Worm (Caenorhabditis elegans) whole organism, young adult: ENCODE data around the gene kel-10.

Source experiments
- Y53G8AR.9 ChIP-seq: fragments of 200-800 bp; sonication (Bioruptor generic); conservative IDR thresholded peaks from 2 replicates; pipeline ENCODE4 v1.3.6; 2022; ENCODE audit warnings: missing genetic modification reagents, missing genetic modification characterization, missing compliant biosample characterization
- ama-1 ChIP-seq, 3 experiments: fragments of 150-350 bp in 1 of 3; sonication (generic microtip) in 2 of 3; optimal IDR thresholded peaks; 2 replicates each; lab custom pipeline; 2014 to 2018; ENCODE audit warnings: missing biosample characterization in 2 of 3, missing genetic modification characterization in 2 of 3, missing genetic modification reagents in 2 of 3
- ekl-4 ChIP-seq: fragments of 200-800 bp; sonication (Bioruptor generic); IDR thresholded peaks from 2 replicates; pipeline ENCODE4 v1.3.6; 2022; ENCODE audit warnings: missing genetic modification reagents, missing genetic modification characterization, missing compliant biosample characterization
- hlh-26 ChIP-seq: fragments of 200-800 bp; sonication (Bioruptor generic); conservative IDR thresholded peaks from 2 replicates; pipeline ENCODE4 v1.3.6; 2022; ENCODE audit warnings: missing genetic modification reagents, missing genetic modification characterization, missing compliant biosample characterization
- nfya-2 ChIP-seq: fragments of 200-800 bp; sonication (Bioruptor generic); IDR thresholded peaks from 2 replicates; pipeline ENCODE4 v1.3.6; 2022; ENCODE audit warnings: missing genetic modification reagents, missing genetic modification characterization, missing compliant biosample characterization
- pbrm-1 ChIP-seq: fragments of 200-800 bp; sonication (Bioruptor generic); IDR thresholded peaks from 2 replicates; pipeline ENCODE4 v1.3.6; 2022; ENCODE audit warnings: missing genetic modification reagents, missing genetic modification characterization, missing compliant biosample characterization
- rec-8 ChIP-seq, 2 experiments: sonication (generic microtip); optimal IDR thresholded peaks; 2 replicates each; lab custom pipeline; 2016; ENCODE audit warnings: mild to moderate bottlenecking in 2 of 2, missing genetic modification characterization in 2 of 2, missing genetic modification reagents in 2 of 2, missing genotype in 2 of 2, missing biosample characterization in 1 of 2, missing compliant biosample characterization in 1 of 2, moderate library complexity in 1 of 2
- snpc-4 ChIP-seq, 5 experiments: fragments of 150-350 bp in 1 of 5; sonication (generic microtip) in 4 of 5; optimal IDR thresholded peaks; 2 replicates each; lab custom pipeline; 2014 to 2018; ENCODE audit warnings: missing genetic modification characterization in 5 of 5, missing biosample characterization in 3 of 5, antibody characterized with exemption in 2 of 5, mild to moderate bottlenecking in 2 of 5, missing compliant biosample characterization in 2 of 5, missing genotype in 2 of 5, moderate library complexity in 2 of 5, missing genetic modification reagents in 1 of 5
- xnd-1 ChIP-seq: sonication (generic microtip); optimal IDR thresholded peaks from 2 replicates; lab custom pipeline; 2016; ENCODE audit warnings: missing genotype, missing genetic modification reagents, missing genetic modification characterization, missing compliant biosample characterization

DNA sequence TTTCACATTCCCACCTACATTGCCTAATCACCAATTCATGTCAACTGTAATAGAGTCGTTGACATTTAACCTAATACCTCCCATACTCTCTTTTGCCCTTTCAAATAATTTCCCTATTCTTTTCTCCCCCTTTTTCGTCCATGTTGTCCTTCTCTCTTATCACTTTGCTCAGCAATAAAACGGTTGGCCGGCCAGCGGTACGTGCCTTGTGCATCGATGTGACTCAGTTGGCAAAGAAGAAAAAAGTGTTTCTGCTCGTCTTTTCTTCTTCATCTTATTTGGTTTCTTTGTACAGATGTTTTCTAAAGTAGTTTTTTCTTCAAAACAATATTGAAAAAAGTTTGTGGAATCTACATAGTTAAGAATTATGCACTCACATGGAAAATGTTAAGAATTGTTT lies 33.3 kb upstream of the kel-10 start:
- TF ChIP-seq xnd-1 (tag; lab: Kevin White, UChicago): no peak
- no peak for TF ChIP-seq nfya-2 (GFP tag; lab: Robert Waterston, UW)
- TF ChIP-seq rec-8 (tag; optimal IDR thresholded peaks at IDR 0.05; lab: Kevin White, UChicago): no peak
- no peak for TF ChIP-seq ekl-4 (GFP tag; lab: Robert Waterston, UW)
- TF ChIP-seq hlh-26: no peak
- TF ChIP-seq snpc-4 (GFP tag; optimal IDR thresholded peaks at IDR 0.05; lab: Kevin White, UChicago): no peak
- TF ChIP-seq snpc-4 (tag; optimal IDR thresholded peaks at IDR 0.05; lab: Kevin White, UChicago): no peak
- TF ChIP-seq Y53G8AR.9 (GFP tag; lab: Robert Waterston, UW): no peak
- TF ChIP-seq pbrm-1 (GFP tag; lab: Robert Waterston, UW): no peak
- TF ChIP-seq ama-1 (optimal IDR thresholded peaks at IDR 0.05; lab: Kevin White, UChicago): no peak
- TF ChIP-seq ama-1 (GFP tag; optimal IDR thresholded peaks at IDR 0.05; lab: Kevin White, UChicago): no peak
